Worm (Caenorhabditis elegans): Measurements from ENCODE around the gene F13E9.15.

Gene F13E9.15

DNA sequence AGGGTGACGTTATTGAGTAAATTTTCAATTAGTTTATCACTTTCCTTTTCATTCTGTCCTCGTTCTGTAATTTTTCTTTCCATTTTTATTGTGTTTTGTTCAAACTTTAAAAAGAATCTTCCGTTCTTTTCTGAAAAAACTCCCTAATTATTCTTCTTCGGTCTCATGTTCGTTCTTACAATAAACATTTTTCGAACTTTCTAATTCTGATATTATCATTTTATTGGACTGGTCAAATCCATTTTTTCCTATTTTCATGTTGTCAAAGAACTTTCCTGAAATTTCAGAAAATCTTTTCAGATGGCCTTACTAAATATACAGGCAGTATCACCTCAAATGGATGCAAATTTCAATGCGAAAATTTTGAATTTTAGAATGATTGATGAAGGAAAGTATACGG, 25.6 kb downstream of the F13E9.15 start, which contains the start of gene nish-1:
Gene nish-1 (plus strand): TSS at position 301 of the 400 bp plus-strand sequence.
- no peak for TF ChIP-seq nhr-28 (tag; optimal IDR thresholded peaks at IDR 0.05)
- TF ChIP-seq flh-1 (GFP tag; optimal IDR thresholded peaks at IDR 0.05) = no peak
- no peak for TF ChIP-seq unc-62 (GFP tag; optimal IDR thresholded peaks at IDR 0.05)
- no peak for TF ChIP-seq unc-120 (tag; optimal IDR thresholded peaks at IDR 0.05; ENCODE audit: poor library complexity, severe bottlenecking)
- no peak for TF ChIP-seq lsy-2 (tag; optimal IDR thresholded peaks at IDR 0.05)
- TF ChIP-seq tbx-8 (GFP tag; optimal IDR thresholded peaks at IDR 0.05) = no peak
- TF ChIP-seq nhr-237 (tag; optimal IDR thresholded peaks at IDR 0.05) = no peak
- TF ChIP-seq zip-8 (tag; optimal IDR thresholded peaks at IDR 0.05) = no peak
- TF ChIP-seq blmp-1 (tag; optimal IDR thresholded peaks at IDR 0.05) = no peak
- TF ChIP-seq ceh-39 (tag; optimal IDR thresholded peaks at IDR 0.05) = no peak
- TF ChIP-seq hlh-1 (tag; optimal IDR thresholded peaks at IDR 0.05) = no peak
- TF ChIP-seq ces-1 (GFP tag; optimal IDR thresholded peaks at IDR 0.05) = no peak
- no peak for TF ChIP-seq sem-2 (GFP tag; optimal IDR thresholded peaks at IDR 0.05)
- no peak for TF ChIP-seq nhr-76 (tag; optimal IDR thresholded peaks at IDR 0.05)
- TF ChIP-seq drap-1 (GFP tag; optimal IDR thresholded peaks at IDR 0.05) = no peak

DNA sequence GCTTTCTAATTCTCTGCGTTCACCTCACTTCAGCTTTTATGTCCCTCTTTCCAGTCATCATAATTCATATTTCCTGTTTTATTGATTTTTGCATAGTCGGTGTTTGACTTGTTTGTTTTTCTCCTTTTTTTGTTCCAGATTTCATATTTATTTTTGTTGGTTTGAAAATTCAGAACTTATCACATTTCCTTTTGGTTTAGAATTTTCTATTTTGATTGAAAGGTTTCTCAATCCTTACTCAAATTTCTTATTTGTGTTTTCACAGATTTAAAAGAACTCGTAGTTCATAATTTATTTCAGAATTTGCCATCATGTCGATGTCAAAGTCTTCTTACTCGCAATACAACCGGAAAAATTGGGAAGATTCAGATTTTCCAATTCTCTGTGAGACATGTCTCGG, 28.6 kb downstream of the F13E9.15 start, which contains the start of gene rbm-22:
Gene rbm-22 (plus strand): TSS at position 301 of the 400 bp plus-strand sequence.
- TF ChIP-seq unc-120 (tag; optimal IDR thresholded peaks at IDR 0.05; ENCODE audit: poor library complexity, severe bottlenecking) (no peak), pha-4 (tag; optimal IDR thresholded peaks at IDR 0.05) (no peak), ceh-43 (GFP tag; optimal IDR thresholded peaks at IDR 0.05) (no peak), nhr-28 (tag; optimal IDR thresholded peaks at IDR 0.05) (no peak), sem-2 (GFP tag; optimal IDR thresholded peaks at IDR 0.05) (no peak), flh-1 (GFP tag; optimal IDR thresholded peaks at IDR 0.05) (no peak), bed-3 (GFP tag; optimal IDR thresholded peaks at IDR 0.05) (no peak), nhr-76 (tag; optimal IDR thresholded peaks at IDR 0.05) (no peak), nhr-12 (tag; optimal IDR thresholded peaks at IDR 0.05) (no peak), ceh-83 (GFP tag; optimal IDR thresholded peaks at IDR 0.05) (no peak), unc-62 (GFP tag; optimal IDR thresholded peaks at IDR 0.05) (no peak), tbx-8 (GFP tag; optimal IDR thresholded peaks at IDR 0.05) (no peak), sptf-1 (tag; optimal IDR thresholded peaks at IDR 0.05) (no peak), nhr-237 (tag; optimal IDR thresholded peaks at IDR 0.05) (no peak), M03D4.4 (tag; optimal IDR thresholded peaks at IDR 0.05) (no peak), zip-8 (tag; optimal IDR thresholded peaks at IDR 0.05) (no peak), nhr-2 (tag; optimal IDR thresholded peaks at IDR 0.05) (no peak), ham-2 (GFP tag; optimal IDR thresholded peaks at IDR 0.05) (no peak), cnd-1 (tag; optimal IDR thresholded peaks at IDR 0.05) (no peak), mep-1 (tag; optimal IDR thresholded peaks at IDR 0.05) (no peak)

DNA sequence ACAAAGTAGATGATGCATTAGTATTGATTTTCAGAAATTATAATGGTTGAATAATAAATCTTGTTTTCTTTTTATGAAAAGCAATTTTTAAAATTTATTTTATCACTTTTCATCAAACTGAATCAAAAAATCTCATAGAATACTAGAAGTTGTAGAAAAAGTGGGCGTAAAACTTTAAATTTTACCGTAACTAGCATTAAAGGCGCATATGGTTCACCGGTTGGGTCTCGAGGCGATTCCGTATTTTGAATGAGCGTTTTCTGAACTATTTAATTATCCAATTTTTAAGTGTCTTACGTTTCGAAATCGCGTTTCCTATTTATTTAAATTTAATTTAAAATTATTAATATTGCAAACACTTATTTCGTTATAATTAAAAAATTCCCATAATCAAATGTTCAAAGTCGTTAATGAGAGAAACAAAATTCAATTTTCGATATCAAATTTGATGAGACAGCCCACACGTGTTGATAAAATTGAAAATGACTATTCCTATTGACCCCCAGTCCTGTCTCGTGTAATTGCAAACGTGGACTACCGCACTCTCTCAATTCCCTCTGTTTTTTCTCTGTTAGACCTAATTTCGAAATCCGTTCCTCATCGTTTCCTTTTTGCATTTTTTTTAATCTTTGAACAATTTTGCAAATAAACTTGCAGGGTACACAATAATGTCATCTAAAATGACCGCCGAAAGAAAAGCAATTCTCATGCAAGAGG, 31.2 kb downstream of the F13E9.15 start, which contains the start of the genes T11G6.2 and hars-1:
Gene T11G6.2 (minus strand): TSS at position 197 of the 717 bp plus-strand sequence.
Gene hars-1 (plus strand): TSS at position 658 of the 717 bp plus-strand sequence.
- TF ChIP-seq nhr-28 (tag; optimal IDR thresholded peaks at IDR 0.05) (no peak), unc-120 (tag; optimal IDR thresholded peaks at IDR 0.05; ENCODE audit: poor library complexity, severe bottlenecking) (no peak), zip-8 (tag; optimal IDR thresholded peaks at IDR 0.05) (no peak), mls-2 (tag; optimal IDR thresholded peaks at IDR 0.05) (no peak)

DNA sequence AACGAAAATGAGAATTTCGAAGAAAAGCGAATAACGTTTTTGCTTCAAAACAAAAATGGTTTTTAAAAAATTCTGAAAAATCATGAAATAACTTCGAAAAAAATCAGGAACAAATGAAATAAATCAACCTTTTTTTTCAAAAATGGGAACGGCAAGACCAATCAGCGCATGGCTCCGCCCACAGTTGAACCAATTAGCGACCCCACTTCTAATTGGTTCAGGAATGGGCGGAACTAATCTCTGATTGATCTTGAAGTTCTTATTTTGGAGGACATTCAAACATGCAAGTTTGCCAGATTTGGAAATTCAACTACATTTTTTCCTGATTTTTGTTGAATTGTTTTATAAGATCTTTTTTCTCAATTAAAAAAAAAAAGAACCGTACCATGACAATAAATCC, 33.7 kb downstream of the F13E9.15 start:
- TF ChIP-seq unc-120 (tag; optimal IDR thresholded peaks at IDR 0.05; ENCODE audit: poor library complexity, severe bottlenecking) (no peak), ces-1 (GFP tag; optimal IDR thresholded peaks at IDR 0.05) (no peak), nhr-28 (tag; optimal IDR thresholded peaks at IDR 0.05) (no peak), mab-5 (tag; optimal IDR thresholded peaks at IDR 0.05) (no peak), M03D4.4 (tag; optimal IDR thresholded peaks at IDR 0.05) (no peak)

DNA sequence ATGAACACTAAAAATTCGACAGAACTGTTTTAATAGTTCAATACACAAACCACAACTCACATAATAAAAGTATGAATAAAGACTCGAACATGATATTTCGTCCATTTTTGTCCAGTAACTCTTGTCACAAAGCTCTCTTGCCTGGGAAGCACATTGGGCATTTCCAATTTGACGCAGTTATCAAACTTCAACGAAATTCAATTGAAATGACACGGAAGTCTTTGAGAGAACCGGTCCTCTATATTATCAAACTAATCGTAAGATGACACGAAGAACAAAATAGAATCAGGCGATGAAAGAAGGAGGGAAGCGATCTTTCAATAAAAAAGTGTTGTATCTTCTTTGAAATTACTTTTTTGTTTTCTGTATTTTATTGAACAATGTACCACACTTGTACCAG, 34.6 kb downstream of the F13E9.15 start, which contains the start of gene T11G6.3:
Gene T11G6.3 (minus strand): TSS at position 189 of the 400 bp plus-strand sequence.
- TF ChIP-seq ceh-43 (GFP tag; optimal IDR thresholded peaks at IDR 0.05) = no peak
- TF ChIP-seq tbx-8 (GFP tag; optimal IDR thresholded peaks at IDR 0.05) = no peak
- TF ChIP-seq snpc-4 (tag; optimal IDR thresholded peaks at IDR 0.05) = no peak
- no peak for TF ChIP-seq bed-3 (GFP tag; optimal IDR thresholded peaks at IDR 0.05)
- no peak for TF ChIP-seq M03D4.4 (tag; optimal IDR thresholded peaks at IDR 0.05)
- TF ChIP-seq ztf-11 (tag; optimal IDR thresholded peaks at IDR 0.05) = no peak
- TF ChIP-seq ceh-39 (tag; optimal IDR thresholded peaks at IDR 0.05) = no peak
- no peak for TF ChIP-seq pha-4 (tag; optimal IDR thresholded peaks at IDR 0.05)
- no peak for TF ChIP-seq nhr-12 (tag; optimal IDR thresholded peaks at IDR 0.05)

All from whole organism, mixed stage, embryonic.